Worm (Caenorhabditis elegans) whole organism, young adult: ENCODE measurements around the gene smk-1.

ENCODE experiments used
- atf-7 ChIP-seq: sonication (generic microtip); optimal IDR thresholded peaks from 2 replicates; lab custom pipeline; 2017; ENCODE audit warnings: mild to moderate bottlenecking, missing genetic modification characterization, missing compliant biosample characterization
- lin-54 ChIP-seq: fragments of 200-800 bp; sonication (Bioruptor generic); optimal IDR thresholded peaks from 2 replicates; lab custom pipeline; 2018; ENCODE audit warnings: mild to moderate bottlenecking, missing genetic modification characterization, missing compliant biosample characterization
- madf-3 ChIP-seq: fragments of 200-800 bp; sonication (Bioruptor generic); IDR thresholded peaks from 2 replicates; pipeline ENCODE4 v1.3.6; 2022; ENCODE audit warnings: missing genetic modification reagents, missing genetic modification characterization, missing compliant biosample characterization
- snpc-4 ChIP-seq, 5 experiments: fragments of 150-350 bp in 1 of 5; sonication (generic microtip) in 4 of 5; optimal IDR thresholded peaks; 2 replicates each; lab custom pipeline; 2014 to 2018; ENCODE audit warnings: missing genetic modification characterization in 5 of 5, missing biosample characterization in 3 of 5, antibody characterized with exemption in 2 of 5, mild to moderate bottlenecking in 2 of 5, missing compliant biosample characterization in 2 of 5, missing genotype in 2 of 5, moderate library complexity in 2 of 5, missing genetic modification reagents in 1 of 5
- zim-3 ChIP-seq: sonication (generic microtip); optimal IDR thresholded peaks from 2 replicates; lab custom pipeline; 2017; ENCODE audit warnings: mild to moderate bottlenecking, missing genetic modification characterization, moderate library complexity, missing compliant biosample characterization
- ztf-18 ChIP-seq: sonication (generic microtip); optimal IDR thresholded peaks from 2 replicates; lab custom pipeline; 2016; ENCODE audit warnings: missing genotype, mild to moderate bottlenecking, missing genetic modification characterization, missing compliant biosample characterization
- ztf-22 ChIP-seq: fragments of 200-800 bp; sonication (Bioruptor generic); optimal IDR thresholded peaks from 2 replicates; lab custom pipeline; 2018; ENCODE audit warnings: mild to moderate bottlenecking, missing genetic modification characterization, moderate library complexity, missing compliant biosample characterization

ce11 chrV:8588079-8588478 is 19.5 kb upstream of the smk-1 start, which contains the start of gene C10B5.3:
- TF ChIP-seq ztf-22 (GFP tag; lab: Kevin White, UChicago) (no peak), ztf-18 (no peak), atf-7 (tag; lab: Kevin White, UChicago) (no peak), snpc-4 (GFP tag; optimal IDR thresholded peaks at IDR 0.05; lab: Kevin White, UChicago) (no peak), snpc-4 (tag; optimal IDR thresholded peaks at IDR 0.05; lab: Kevin White, UChicago) (no peak), madf-3 (GFP tag; lab: Robert Waterston, UW) (no peak), lin-54 (GFP tag; lab: Kevin White, UChicago) (no peak), zim-3 (tag; lab: Kevin White, UChicago) (no peak)
